Fruit fly (Drosophila melanogaster): ENCODE results near the gene Gbs-70E.

The Gbs-70E gene

dm6 chr3L:14592166-14592565, 41.4 kb upstream of the Gbs-70E start:
- no peak for TF ChIP-seq foxo (GFP tag; optimal IDR thresholded peaks at IDR 0.05)
- no peak for TF ChIP-seq tai (GFP tag; optimal IDR thresholded peaks at IDR 0.05)
- TF ChIP-seq pan (optimal IDR thresholded peaks at IDR 0.05): no peak
- no peak for TF ChIP-seq ey (GFP tag; optimal IDR thresholded peaks at IDR 0.05)
- TF ChIP-seq Rel (GFP tag; optimal IDR thresholded peaks at IDR 0.05): no peak
- TF ChIP-seq Rel (tag; optimal IDR thresholded peaks at IDR 0.05): no peak
- TF ChIP-seq N (GFP tag; optimal IDR thresholded peaks at IDR 0.05): no peak
- TF ChIP-seq CrebA (GFP tag; optimal IDR thresholded peaks at IDR 0.05; ENCODE audit: borderline replicate concordance): no peak
- TF ChIP-seq CG32264 (GFP tag; optimal IDR thresholded peaks at IDR 0.05): no peak
- no peak for TF ChIP-seq fru (GFP tag; optimal IDR thresholded peaks at IDR 0.05)
- TF ChIP-seq OdsH (GFP tag; optimal IDR thresholded peaks at IDR 0.05): no peak
- no peak for TF ChIP-seq Hr83 (GFP tag; optimal IDR thresholded peaks at IDR 0.05; ENCODE audit: poor library complexity, severe bottlenecking)
- TF ChIP-seq psq (GFP tag; optimal IDR thresholded peaks at IDR 0.05): no peak
- TF ChIP-seq Dif (GFP tag; optimal IDR thresholded peaks at IDR 0.05; ENCODE audit: partially characterized antibody): no peak
- TF ChIP-seq Myc (optimal IDR thresholded peaks at IDR 0.05): no peak
- TF ChIP-seq brk (GFP tag; optimal IDR thresholded peaks at IDR 0.05): no peak
- TF ChIP-seq Dfd (GFP tag; optimal IDR thresholded peaks at IDR 0.05): no peak

dm6 chr3L:14590964-14591363, 40.2 kb upstream of the Gbs-70E start:
- TF ChIP-seq HLH106 (tag; optimal IDR thresholded peaks at IDR 0.05) (no peak), N (GFP tag; optimal IDR thresholded peaks at IDR 0.05) (no peak), Hr78 (GFP tag; optimal IDR thresholded peaks at IDR 0.05) (no peak), Vsx2 (GFP tag; optimal IDR thresholded peaks at IDR 0.05; ENCODE audit: partially characterized antibody) (no peak), dmrt93B (GFP tag; optimal IDR thresholded peaks at IDR 0.05) (no peak), Hnf4 (GFP tag; optimal IDR thresholded peaks at IDR 0.05) (no peak), dl (GFP tag; optimal IDR thresholded peaks at IDR 0.05; ENCODE audit: insufficient read depth in 1 of 2, partially characterized antibody in 2 of 2) (no peak), sage (GFP tag; optimal IDR thresholded peaks at IDR 0.05) (no peak), h (GFP tag; optimal IDR thresholded peaks at IDR 0.05) (no peak), Dif (GFP tag; optimal IDR thresholded peaks at IDR 0.05; ENCODE audit: partially characterized antibody) (no peak), foxo (GFP tag; optimal IDR thresholded peaks at IDR 0.05) (no peak), sv (GFP tag; optimal IDR thresholded peaks at IDR 0.05) (no peak)

- TF ChIP-seq HLH106 (tag; optimal IDR thresholded peaks at IDR 0.05): no peak
- no peak for TF ChIP-seq dsf (GFP tag; optimal IDR thresholded peaks at IDR 0.05; ENCODE audit: borderline replicate concordance)
Measured at dm6 chr3L:14583803-14584202, 33.0 kb upstream of the Gbs-70E start.

dm6 chr3L:14582736-14583135, 32.0 kb upstream of the Gbs-70E start:
- no peak for TF ChIP-seq sage (GFP tag; optimal IDR thresholded peaks at IDR 0.05)
- no peak for TF ChIP-seq Dfd (GFP tag; optimal IDR thresholded peaks at IDR 0.05)
- TF ChIP-seq GATAd (GFP tag; optimal IDR thresholded peaks at IDR 0.05): no peak
- TF ChIP-seq Mio (GFP tag; optimal IDR thresholded peaks at IDR 0.05): no peak
- no peak for TF ChIP-seq Sp1 (GFP tag; optimal IDR thresholded peaks at IDR 0.05)
- no peak for TF ChIP-seq sv (GFP tag; optimal IDR thresholded peaks at IDR 0.05)
- TF ChIP-seq ey (GFP tag; optimal IDR thresholded peaks at IDR 0.05): no peak
- no peak for TF ChIP-seq Jra (GFP tag; optimal IDR thresholded peaks at IDR 0.05)
- no peak for TF ChIP-seq br (GFP tag; optimal IDR thresholded peaks at IDR 0.05)
- TF ChIP-seq Hnf4 (GFP tag; optimal IDR thresholded peaks at IDR 0.05): no peak
- TF ChIP-seq Rel (GFP tag; optimal IDR thresholded peaks at IDR 0.05): no peak
- no peak for TF ChIP-seq Rel (tag; optimal IDR thresholded peaks at IDR 0.05)
- no peak for TF ChIP-seq Abd-B (GFP tag; optimal IDR thresholded peaks at IDR 0.05)
- TF ChIP-seq dsf (GFP tag; optimal IDR thresholded peaks at IDR 0.05; ENCODE audit: borderline replicate concordance): no peak
- TF ChIP-seq Hr83 (GFP tag; optimal IDR thresholded peaks at IDR 0.05; ENCODE audit: poor library complexity, severe bottlenecking): no peak
- TF ChIP-seq Myc (optimal IDR thresholded peaks at IDR 0.05): no peak
- no peak for TF ChIP-seq psq (GFP tag; optimal IDR thresholded peaks at IDR 0.05)
- no peak for TF ChIP-seq h (GFP tag; optimal IDR thresholded peaks at IDR 0.05)
- no peak for TF ChIP-seq dmrt93B (GFP tag; optimal IDR thresholded peaks at IDR 0.05)

- TF ChIP-seq Dfd (GFP tag; optimal IDR thresholded peaks at IDR 0.05): no peak
- no peak for TF ChIP-seq sv (GFP tag; optimal IDR thresholded peaks at IDR 0.05)
- TF ChIP-seq pan (optimal IDR thresholded peaks at IDR 0.05): no peak
- TF ChIP-seq dl (GFP tag; optimal IDR thresholded peaks at IDR 0.05; ENCODE audit: insufficient read depth in 1 of 2, partially characterized antibody in 2 of 2): no peak
- TF ChIP-seq foxo (GFP tag; optimal IDR thresholded peaks at IDR 0.05): no peak
- TF ChIP-seq rgr (GFP tag; optimal IDR thresholded peaks at IDR 0.05): no peak
- TF ChIP-seq sage (GFP tag; optimal IDR thresholded peaks at IDR 0.05): no peak
- no peak for TF ChIP-seq Abd-B (GFP tag; optimal IDR thresholded peaks at IDR 0.05)
- no peak for TF ChIP-seq CG32264 (GFP tag; optimal IDR thresholded peaks at IDR 0.05)
- TF ChIP-seq N (GFP tag; optimal IDR thresholded peaks at IDR 0.05): no peak
- no peak for TF ChIP-seq dmrt93B (GFP tag; optimal IDR thresholded peaks at IDR 0.05)
- TF ChIP-seq Dif (GFP tag; optimal IDR thresholded peaks at IDR 0.05; ENCODE audit: partially characterized antibody): no peak
- no peak for TF ChIP-seq dsf (GFP tag; optimal IDR thresholded peaks at IDR 0.05; ENCODE audit: borderline replicate concordance)
- no peak for TF ChIP-seq ey (GFP tag; optimal IDR thresholded peaks at IDR 0.05)
- TF ChIP-seq Hnf4 (GFP tag; optimal IDR thresholded peaks at IDR 0.05): no peak
- no peak for TF ChIP-seq GATAd (GFP tag; optimal IDR thresholded peaks at IDR 0.05)
Measured at dm6 chr3L:14580294-14580693, 29.5 kb upstream of the Gbs-70E start.

Measured in whole organism, wandering third instar larva.